Worm (Caenorhabditis elegans) whole organism, L1 larva: ENCODE measurements around the gene F09E10.1.

ENCODE experiments used
- C34B4.2 ChIP-seq: sonication (generic microtip); optimal IDR thresholded peaks from 2 replicates; lab custom pipeline; 2017; ENCODE audit warnings: mild to moderate bottlenecking, missing genetic modification characterization, missing compliant biosample characterization
- Y116A8C.19 ChIP-seq: sonication (generic microtip); optimal IDR thresholded peaks from 2 replicates; lab custom pipeline; 2016; ENCODE audit warnings: missing compliant biosample characterization, missing genetic modification characterization, borderline replicate concordance
- aha-1 ChIP-seq: fragments of 150-350 bp; optimal IDR thresholded peaks from 2 replicates; lab custom pipeline; 2014; ENCODE audit warnings: missing biosample characterization, missing genetic modification characterization
- aly-2 ChIP-seq: fragments of 150-350 bp; optimal IDR thresholded peaks from 2 replicates; lab custom pipeline; 2014; ENCODE audit warnings: missing biosample characterization, missing genetic modification characterization
- ceh-8 ChIP-seq: fragments of 200-800 bp; sonication (Bioruptor generic); optimal IDR thresholded peaks from 2 replicates; lab custom pipeline; 2018; ENCODE audit warnings: mild to moderate bottlenecking, missing genetic modification characterization, moderate library complexity, missing compliant biosample characterization
- ceh-82 ChIP-seq, 3 experiments: fragments of 150-350 bp in 1 of 3; sonication (generic microtip) in 2 of 3; optimal IDR thresholded peaks; 2 replicates each; lab custom pipeline; 2014 to 2017; ENCODE audit warnings: missing biosample characterization in 3 of 3, missing genetic modification characterization in 3 of 3
- ceh-90 ChIP-seq: sonication (generic microtip); optimal IDR thresholded peaks from 2 replicates; lab custom pipeline; 2016; ENCODE audit warnings: missing genetic modification characterization, missing compliant biosample characterization
- dpl-1 ChIP-seq, 3 experiments: fragments of 150-350 bp in 2 of 3; sonication (generic microtip) in 1 of 3; optimal IDR thresholded peaks; 2 replicates each; lab custom pipeline; 2014 to 2017; ENCODE audit warnings: missing biosample characterization in 3 of 3, missing genetic modification characterization in 3 of 3, missing genetic modification reagents in 3 of 3
- dsc-1 ChIP-seq: sonication (generic microtip); optimal IDR thresholded peaks from 2 replicates; lab custom pipeline; 2016; ENCODE audit warnings: mild to moderate bottlenecking, missing genetic modification characterization, missing compliant biosample characterization
- efl-3 ChIP-seq: fragments of 200-800 bp; sonication (Bioruptor generic); optimal IDR thresholded peaks from 2 replicates; lab custom pipeline; 2018; ENCODE audit warnings: mild to moderate bottlenecking, missing genetic modification characterization, missing compliant biosample characterization
- egl-13 ChIP-seq: sonication (generic microtip); optimal IDR thresholded peaks from 2 replicates; lab custom pipeline; 2016; ENCODE audit warnings: missing genotype, missing genetic modification reagents, missing genetic modification characterization, missing compliant biosample characterization
- egl-27 ChIP-seq, 2 experiments: fragments of 150-350 bp in 1 of 2; sonication (generic microtip); optimal IDR thresholded peaks; 3 replicates each; lab custom pipeline; 2017 to 2018; ENCODE audit warnings: missing biosample characterization in 2 of 2, missing genetic modification characterization in 2 of 2, missing genetic modification reagents in 2 of 2
- elt-2 ChIP-seq: sonication (generic microtip); optimal IDR thresholded peaks from 2 replicates; lab custom pipeline; 2016; ENCODE audit warnings: missing genetic modification characterization, mild to moderate bottlenecking, inconsistent platforms, missing compliant biosample characterization, missing genetic modification reagents
- elt-3 ChIP-seq, 6 experiments: fragments of 150-350 bp in 1 of 6; sonication (generic microtip); optimal IDR thresholded peaks; 2 replicates each; lab custom pipeline; 2017 to 2018; ENCODE audit warnings: missing biosample characterization in 6 of 6, missing genetic modification characterization in 6 of 6, inconsistent platforms in 1 of 6
- fkh-10 ChIP-seq: sonication (generic microtip); optimal IDR thresholded peaks from 2 replicates; lab custom pipeline; 2017; ENCODE audit warnings: missing biosample characterization, missing genetic modification reagents, missing genetic modification characterization
- fkh-8 ChIP-seq: sonication (generic microtip); optimal IDR thresholded peaks from 2 replicates; lab custom pipeline; 2016; ENCODE audit warnings: mild to moderate bottlenecking, missing genetic modification characterization, missing compliant biosample characterization
- fos-1 ChIP-seq: fragments of 150-350 bp; optimal IDR thresholded peaks from 2 replicates; lab custom pipeline; 2014; ENCODE audit warnings: missing biosample characterization, missing genetic modification characterization
- hlh-4 ChIP-seq: sonication (generic microtip); optimal IDR thresholded peaks from 2 replicates; lab custom pipeline; 2016; ENCODE audit warnings: mild to moderate bottlenecking, missing genetic modification characterization, missing compliant biosample characterization
- irx-1 ChIP-seq: sonication (generic microtip); optimal IDR thresholded peaks from 2 replicates; lab custom pipeline; 2016; ENCODE audit warnings: missing genetic modification characterization, missing compliant biosample characterization
- isw-1 ChIP-seq: fragments of 200-800 bp; sonication (Bioruptor generic); IDR thresholded peaks from 2 replicates; pipeline ENCODE4 v1.3.6; 2022; ENCODE audit warnings: missing genetic modification characterization, missing compliant biosample characterization
- jun-1 ChIP-seq: fragments of 150-350 bp; optimal IDR thresholded peaks from 2 replicates; lab custom pipeline; 2014; ENCODE audit warnings: missing biosample characterization, missing genetic modification reagents, missing genetic modification characterization
- lin-13 ChIP-seq: fragments of 150-350 bp; optimal IDR thresholded peaks from 2 replicates; lab custom pipeline; 2014; ENCODE audit warnings: missing biosample characterization, missing genetic modification reagents, missing genetic modification characterization
- lin-15B ChIP-seq: fragments of 150-350 bp; sonication (generic microtip); optimal IDR thresholded peaks from 3 replicates; lab custom pipeline; 2014; ENCODE audit warnings: missing biosample characterization, missing genetic modification characterization
- lin-35 ChIP-seq, 2 experiments: fragments of 150-350 bp; optimal IDR thresholded peaks; 2 replicates each; lab custom pipeline; 2014; ENCODE audit warnings: missing biosample characterization in 2 of 2, missing genetic modification characterization in 2 of 2, missing genetic modification reagents in 2 of 2
- lir-3 ChIP-seq: sonication (generic microtip); optimal IDR thresholded peaks from 2 replicates; lab custom pipeline; 2016; ENCODE audit warnings: mild to moderate bottlenecking, missing genetic modification characterization, moderate library complexity, missing compliant biosample characterization; ENCODE audit not compliant: poor library complexity
- lsy-2 ChIP-seq, 2 experiments: fragments of 150-350 bp; optimal IDR thresholded peaks; 2 replicates each; lab custom pipeline; 2014; ENCODE audit warnings: missing biosample characterization in 2 of 2, missing genetic modification characterization in 2 of 2
- mdl-1 ChIP-seq, 2 experiments: fragments of 150-350 bp; optimal IDR thresholded peaks; 2 replicates each; lab custom pipeline; 2014 to 2017; ENCODE audit warnings: missing biosample characterization in 2 of 2, missing genetic modification characterization in 2 of 2, inconsistent platforms in 1 of 2
- mef-2 ChIP-seq: fragments of 150-350 bp; optimal IDR thresholded peaks from 2 replicates; lab custom pipeline; 2014; ENCODE audit warnings: missing biosample characterization, missing genetic modification characterization
- nhr-11 ChIP-seq: fragments of 150-350 bp; optimal IDR thresholded peaks from 2 replicates; lab custom pipeline; 2014; ENCODE audit warnings: missing biosample characterization, missing genetic modification characterization
- nhr-19 ChIP-seq: fragments of 200-800 bp; sonication (Bioruptor generic); conservative IDR thresholded peaks from 2 replicates; pipeline ENCODE4 v1.3.6; 2022; ENCODE audit warnings: missing genetic modification characterization, missing compliant biosample characterization
- nhr-76 ChIP-seq: sonication (generic microtip); optimal IDR thresholded peaks from 2 replicates; lab custom pipeline; 2017; ENCODE audit warnings: missing biosample characterization, missing genetic modification characterization
- nhr-77 ChIP-seq: fragments of 150-350 bp; optimal IDR thresholded peaks from 2 replicates; lab custom pipeline; 2014; ENCODE audit warnings: missing biosample characterization, missing genetic modification characterization
- nhr-85 ChIP-seq: sonication (generic microtip); peaks from one replicate; lab custom pipeline; 2016; ENCODE audit warnings: missing genetic modification characterization, inconsistent platforms, missing compliant biosample characterization
- pax-3 ChIP-seq: fragments of 200-800 bp; sonication (Bioruptor generic); optimal IDR thresholded peaks from 2 replicates; lab custom pipeline; 2018; ENCODE audit warnings: mild to moderate bottlenecking, missing genetic modification characterization, moderate library complexity, missing compliant biosample characterization
- pqm-1 ChIP-seq: sonication (generic microtip); optimal IDR thresholded peaks from 3 replicates; lab custom pipeline; 2017; ENCODE audit warnings: missing biosample characterization, missing genetic modification characterization
- skn-1 ChIP-seq: fragments of 150-350 bp; optimal IDR thresholded peaks from 2 replicates; lab custom pipeline; 2014; ENCODE audit warnings: missing biosample characterization, missing genetic modification characterization
- snpc-4 ChIP-seq: fragments of 150-350 bp; optimal IDR thresholded peaks from 2 replicates; lab custom pipeline; 2014; ENCODE audit warnings: missing biosample characterization, missing genetic modification characterization
- snu-23 ChIP-seq: sonication (generic microtip); optimal IDR thresholded peaks from 2 replicates; lab custom pipeline; 2016; ENCODE audit warnings: missing genetic modification characterization, missing compliant biosample characterization
- sox-4 ChIP-seq: sonication (generic microtip); optimal IDR thresholded peaks from 2 replicates; lab custom pipeline; 2016; ENCODE audit warnings: missing genetic modification characterization, missing compliant biosample characterization
- sup-37 ChIP-seq: fragments of 200-800 bp; sonication (Bioruptor generic); optimal IDR thresholded peaks from 2 replicates; lab custom pipeline; 2018; ENCODE audit warnings: mild to moderate bottlenecking, missing genetic modification characterization, missing compliant biosample characterization
- swsn-7 ChIP-seq: sonication (generic microtip); optimal IDR thresholded peaks from 2 replicates; lab custom pipeline; 2016; ENCODE audit warnings: missing genetic modification characterization, missing compliant biosample characterization
- tbx-2 ChIP-seq: sonication (generic microtip); optimal IDR thresholded peaks from 2 replicates; lab custom pipeline; 2016; ENCODE audit warnings: missing genetic modification characterization, missing compliant biosample characterization
- tlp-1 ChIP-seq: fragments of 150-350 bp; optimal IDR thresholded peaks from 2 replicates; lab custom pipeline; 2014; ENCODE audit warnings: missing biosample characterization, missing genetic modification characterization
- unc-130 ChIP-seq: fragments of 150-350 bp; optimal IDR thresholded peaks from 2 replicates; lab custom pipeline; 2017; ENCODE audit warnings: missing biosample characterization, missing genetic modification characterization, inconsistent platforms
- unc-30 ChIP-seq: sonication (generic microtip); optimal IDR thresholded peaks from 2 replicates; lab custom pipeline; 2017; ENCODE audit warnings: missing biosample characterization, missing genetic modification characterization
- unc-62 ChIP-seq: fragments of 150-350 bp; optimal IDR thresholded peaks from 2 replicates; lab custom pipeline; 2014; ENCODE audit warnings: missing biosample characterization, missing genetic modification reagents, missing genetic modification characterization
- vab-15 ChIP-seq: sonication (generic microtip); optimal IDR thresholded peaks from 2 replicates; lab custom pipeline; 2017; ENCODE audit warnings: missing genotype, mild to moderate bottlenecking, missing genetic modification characterization, missing compliant biosample characterization
- zag-1 ChIP-seq: fragments of 150-350 bp; optimal IDR thresholded peaks from 2 replicates; lab custom pipeline; 2014; ENCODE audit warnings: missing biosample characterization, missing genetic modification characterization
- zip-4 ChIP-seq: fragments of 200-800 bp; sonication (Bioruptor generic); optimal IDR thresholded peaks from 2 replicates; lab custom pipeline; 2018; ENCODE audit warnings: mild to moderate bottlenecking, missing genetic modification characterization, moderate library complexity, missing compliant biosample characterization

F09E10.1 gene

DNA sequence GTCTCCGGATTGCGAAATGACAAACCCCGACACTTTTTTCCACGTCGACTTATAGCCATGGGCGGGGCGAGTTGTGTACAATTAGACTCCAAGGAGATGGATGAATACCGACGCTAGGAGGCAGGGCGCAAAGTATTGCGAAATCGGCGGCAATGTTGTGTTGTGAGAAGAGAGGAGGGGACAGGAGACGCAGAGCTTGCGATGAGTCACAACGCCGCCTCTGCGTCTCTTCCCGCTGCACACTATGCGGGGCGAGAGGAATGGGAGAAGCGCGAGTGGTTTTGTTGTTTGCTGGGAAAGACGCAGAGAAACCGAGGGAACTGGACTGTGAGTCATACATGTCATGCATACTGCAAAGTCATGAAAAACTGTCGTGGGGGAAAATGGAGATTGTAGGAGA, 48.2 kb upstream of the F09E10.1 start (continued):
- TF ChIP-seq C34B4.2 (tag; lab: Kevin White, UChicago) (no peak), ceh-82 (tag; optimal IDR thresholded peaks at IDR 0.05; lab: Kevin White, UChicago) (peak; percentile 91 to 94 (median 93)), egl-13 (tag; lab: Kevin White, UChicago) (peak; percentile 69), elt-3 (tag; optimal IDR thresholded peaks at IDR 0.05; lab: Kevin White, UChicago) (peak in 3 of 6 experiments; percentile 37 to 85 (median 60)), vab-15 (tag; lab: Kevin White, UChicago) (no peak), nhr-11 (tag; lab: Kevin White, UChicago) (peak; percentile 60), hlh-4 (tag; lab: Kevin White, UChicago) (no peak), unc-130 (tag; lab: Kevin White, UChicago) (no peak), ceh-8 (GFP tag; lab: Kevin White, UChicago) (peak; percentile 37), snpc-4 (tag; lab: Kevin White, UChicago) (peak; percentile 65), sox-4 (tag; lab: Kevin White, UChicago) (peak; percentile 73), lsy-2 (tag; optimal IDR thresholded peaks at IDR 0.05; lab: Kevin White, UChicago) (peak; percentile 77 to 84), elt-2 (peak; percentile 61), ceh-90 (tag; lab: Kevin White, UChicago) (no peak), aha-1 (tag; lab: Kevin White, UChicago) (peak; percentile 30), tbx-2 (peak; percentile 87), mdl-1 (tag; optimal IDR thresholded peaks at IDR 0.05; lab: Kevin White, UChicago) (peak in 1 of 2 experiments; percentile 87), fkh-10 (peak; percentile 67), nhr-19 (GFP tag; lab: Robert Waterston, UW) (peak; percentile 82), pqm-1 (tag; lab: Kevin White, UChicago) (peak; percentile 78), pax-3 (tag; lab: Kevin White, UChicago) (peak; percentile 78), nhr-85 (tag; lab: Kevin White, UChicago) (peak; percentile 98), zip-4 (GFP tag; lab: Kevin White, UChicago) (peak; percentile 100), aly-2 (tag; lab: Kevin White, UChicago) (peak; percentile 46), nhr-76 (tag; lab: Kevin White, UChicago) (no peak), tlp-1 (tag; lab: Kevin White, UChicago) (no peak), jun-1 (tag; lab: Kevin White, UChicago) (peak; percentile 100), efl-3 (no peak), skn-1 (peak; percentile 99), lin-13 (GFP tag; lab: Kevin White, UChicago) (peak; percentile 68), lin-35 (GFP tag; optimal IDR thresholded peaks at IDR 0.05; lab: Kevin White, UChicago) (peak; percentile 74 to 83), swsn-7 (peak; percentile 87)
- TF ChIP-seq, all 84 proteins: peak for 58

DNA sequence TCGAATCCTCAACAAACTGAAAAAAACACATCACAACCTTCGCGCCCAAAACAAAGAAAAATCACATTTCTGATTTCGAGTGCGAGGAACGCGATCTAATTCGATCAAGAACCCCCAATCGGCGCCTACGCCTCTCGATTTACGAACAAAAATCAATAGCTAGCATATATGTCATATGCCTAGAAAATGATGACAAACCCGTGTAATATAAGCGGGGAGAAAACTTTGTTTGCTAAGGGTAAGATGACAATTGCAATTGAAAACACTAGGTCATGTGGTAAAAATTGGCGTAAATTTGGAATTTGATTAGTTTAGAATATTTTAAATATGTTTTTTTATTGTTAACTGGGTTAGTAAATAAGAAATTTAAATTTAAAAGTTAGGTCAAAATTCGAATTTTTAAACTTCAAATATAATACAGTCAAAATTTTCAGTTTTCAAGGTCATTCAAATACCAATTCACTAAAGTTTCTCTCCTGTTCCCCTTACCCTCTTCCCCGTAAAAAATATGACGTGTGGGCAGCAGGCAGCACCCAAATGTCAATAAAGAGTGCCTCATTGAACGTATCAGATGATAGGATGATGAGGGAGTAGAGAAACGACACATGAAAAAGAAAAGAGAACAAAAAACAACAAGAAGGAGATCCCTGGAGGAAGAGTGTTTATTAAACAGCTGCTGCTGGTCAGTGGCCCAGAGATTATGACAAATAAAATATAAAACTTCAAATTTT, 46.1 kb upstream of the F09E10.1 start:
- TF ChIP-seq unc-30 = no peak
- peak in 1 of 2 experiments; percentile 54 for TF ChIP-seq lin-35 (GFP tag; optimal IDR thresholded peaks at IDR 0.05; lab: Kevin White, UChicago)
- TF ChIP-seq egl-27 (tag; optimal IDR thresholded peaks at IDR 0.05; lab: Kevin White, UChicago) = no peak
- TF ChIP-seq unc-62 (GFP tag; lab: Kevin White, UChicago) = no peak
- peak; percentile 29 for TF ChIP-seq irx-1 (tag; lab: Kevin White, UChicago)
- TF ChIP-seq dsc-1 = no peak
- no peak for TF ChIP-seq lin-15B (tag; lab: Kevin White, UChicago)
- no peak for TF ChIP-seq egl-13 (tag; lab: Kevin White, UChicago)
- TF ChIP-seq fkh-8 (tag; lab: Kevin White, UChicago) = no peak
- no peak for TF ChIP-seq aly-2 (tag; lab: Kevin White, UChicago)
- peak; percentile 23 for TF ChIP-seq nhr-77 (tag; lab: Kevin White, UChicago)
- no peak for TF ChIP-seq sup-37 (GFP tag; lab: Kevin White, UChicago)
- TF ChIP-seq efl-3 = no peak
- no peak for TF ChIP-seq nhr-76 (tag; lab: Kevin White, UChicago)
- no peak for TF ChIP-seq ceh-90 (tag; lab: Kevin White, UChicago)
- TF ChIP-seq fos-1 (tag; lab: Kevin White, UChicago) = peak; percentile 14
- peak; percentile 41 for TF ChIP-seq swsn-7
- no peak for TF ChIP-seq zip-4 (GFP tag; lab: Kevin White, UChicago)
- peak in 1 of 3 experiments; percentile 21 for TF ChIP-seq ceh-82 (tag; optimal IDR thresholded peaks at IDR 0.05; lab: Kevin White, UChicago)
- TF ChIP-seq vab-15 (tag; lab: Kevin White, UChicago) = no peak
- TF ChIP-seq isw-1 = no peak
- peak; percentile 30 to 69 for TF ChIP-seq lsy-2 (tag; optimal IDR thresholded peaks at IDR 0.05; lab: Kevin White, UChicago)
- no peak for TF ChIP-seq Y116A8C.19
- TF ChIP-seq zag-1 (tag; lab: Kevin White, UChicago) = no peak
- peak; percentile 26 for TF ChIP-seq lir-3
- TF ChIP-seq mef-2 (tag; lab: Kevin White, UChicago) = no peak
- TF ChIP-seq snu-23 (GFP tag; lab: Kevin White, UChicago) = peak; percentile 68
- TF ChIP-seq dpl-1 (GFP tag; optimal IDR thresholded peaks at IDR 0.05; lab: Kevin White, UChicago) = peak in 1 of 3 experiments; percentile 25
